Fruit fly (Drosophila melanogaster) whole organism, wandering third instar larva: Measurements from ENCODE around the gene Trmt6.

Source experiments
- Hnf4 ChIP-seq: fragments of 200-800 bp; sonication (Bioruptor generic); optimal IDR thresholded peaks from 2 replicates; lab custom pipeline; 2016; ENCODE audit warnings: missing biosample characterization, mild to moderate bottlenecking, missing genetic modification characterization
- pan ChIP-seq: fragments of >200 bp; optimal IDR thresholded peaks from 2 replicates; lab custom pipeline; 2017
- usp ChIP-seq: fragments of >200 bp; optimal IDR thresholded peaks from 2 replicates; lab custom pipeline; 2017; ENCODE audit warnings: missing biosample characterization, missing genetic modification characterization

- TF ChIP-seq pan (lab: Kevin White, UChicago) (no peak), Hnf4 (no peak), usp (GFP tag; lab: Kevin White, UChicago) (no peak)
These were observed 27.8 kb downstream of the Trmt6 start for dm6 chr2L:6534125-6534815.
